Worm (Caenorhabditis elegans) whole organism, L2 larva: ENCODE measurements around the gene T05H10.8.

Experiments
- ZK546.5 ChIP-seq: sonication (generic microtip); optimal IDR thresholded peaks from 2 replicates; lab custom pipeline; 2017; ENCODE audit warnings: missing biosample characterization, missing genetic modification characterization
- ama-1 ChIP-seq: fragments of 150-350 bp; optimal IDR thresholded peaks from 2 replicates; lab custom pipeline; 2018; ENCODE audit warnings: inconsistent platforms
- blmp-1 ChIP-seq: sonication (generic microtip); optimal IDR thresholded peaks from 2 replicates; lab custom pipeline; 2017; ENCODE audit warnings: missing genetic modification characterization, mild to moderate bottlenecking, missing compliant biosample characterization, antibody characterized with exemption, moderate library complexity; ENCODE audit not compliant: insufficient read depth
- fos-1 ChIP-seq: fragments of 150-350 bp; optimal IDR thresholded peaks from 2 replicates; lab custom pipeline; 2014; ENCODE audit warnings: missing biosample characterization, missing genetic modification characterization
- lin-39 ChIP-seq: fragments of 150-350 bp; optimal IDR thresholded peaks from 2 replicates; lab custom pipeline; 2014; ENCODE audit warnings: missing biosample characterization, missing genetic modification reagents, missing genetic modification characterization
- mbf-1 ChIP-seq: sonication (generic microtip); optimal IDR thresholded peaks from 2 replicates; lab custom pipeline; 2017; ENCODE audit warnings: missing biosample characterization, missing genetic modification characterization
- nhr-12 ChIP-seq: fragments of 150-350 bp; optimal IDR thresholded peaks from 2 replicates; lab custom pipeline; 2014; ENCODE audit warnings: missing biosample characterization, missing genetic modification characterization
- snpc-4 ChIP-seq: fragments of 150-350 bp; optimal IDR thresholded peaks from 2 replicates; lab custom pipeline; 2014; ENCODE audit warnings: missing biosample characterization, missing genetic modification characterization
- unc-62 ChIP-seq: fragments of 150-350 bp; optimal IDR thresholded peaks from 2 replicates; lab custom pipeline; 2014; ENCODE audit warnings: missing biosample characterization, missing genetic modification reagents, missing genetic modification characterization

DNA sequence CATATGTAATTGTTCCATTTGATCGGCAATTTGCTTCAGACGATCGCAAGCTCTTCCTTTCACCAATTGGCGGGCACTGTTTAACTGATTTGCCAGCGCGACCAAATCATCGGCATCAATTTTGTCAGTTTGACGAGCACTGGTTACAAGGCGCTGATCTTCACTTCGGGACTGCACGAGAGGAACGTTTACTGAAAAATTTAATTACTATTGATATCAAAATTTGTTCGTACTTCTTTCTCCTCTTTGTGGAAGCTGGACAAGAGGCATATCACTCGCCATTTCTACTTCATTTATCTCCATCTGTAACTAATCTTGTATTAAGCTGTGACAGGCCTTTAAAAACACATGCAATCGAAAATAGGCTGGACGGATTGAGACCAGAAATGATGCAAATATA is 21.0 kb upstream of the T05H10.8 start, which contains the start of gene C08B11.9:
- TF ChIP-seq lin-39 (tag; lab: Kevin White, UChicago) (no peak), blmp-1 (tag; lab: Kevin White, UChicago) (no peak), fos-1 (tag; lab: Kevin White, UChicago) (no peak), ama-1 (lab: Kevin White, UChicago) (no peak), ZK546.5 (tag; lab: Kevin White, UChicago) (no peak), snpc-4 (no peak), unc-62 (GFP tag; lab: Kevin White, UChicago) (no peak), nhr-12 (tag; lab: Kevin White, UChicago) (no peak), mbf-1 (no peak)
